Fruit fly (Drosophila melanogaster) whole organism, pupa: ENCODE results near the gene CG13309.

Experiments used
- CG10348 ChIP-seq: fragments of 200-800 bp; sonication (Bioruptor generic); IDR thresholded peaks from 2 replicates; pipeline ENCODE4 v1.3.6; 2022; ENCODE audit warnings: missing biosample characterization, missing genetic modification characterization
- CG12605 ChIP-seq: fragments of 200-800 bp; sonication (Bioruptor generic); IDR thresholded peaks from 2 replicates; pipeline ENCODE4 v1.3.6; 2022; ENCODE audit warnings: missing biosample characterization, missing genetic modification characterization
- CG13204 ChIP-seq: fragments of 200-800 bp; sonication (Bioruptor generic); optimal IDR thresholded peaks from 2 replicates; lab custom pipeline; 2018; ENCODE audit warnings: missing biosample characterization, mild to moderate bottlenecking, missing genetic modification characterization, moderate library complexity
- CG14655 ChIP-seq: fragments of 200-800 bp; sonication (Bioruptor generic); optimal IDR thresholded peaks from 3 replicates; lab custom pipeline; 2017; ENCODE audit warnings: mild to moderate bottlenecking, missing biosample characterization, missing genetic modification reagents, missing genetic modification characterization
- CG15710 ChIP-seq: fragments of 200-800 bp; sonication (Bioruptor generic); optimal IDR thresholded peaks from 2 replicates; lab custom pipeline; 2018; ENCODE audit warnings: missing biosample characterization, mild to moderate bottlenecking, missing genetic modification characterization, moderate library complexity
- CG17806 ChIP-seq: fragments of 200-800 bp; sonication (Bioruptor generic); optimal IDR thresholded peaks from 2 replicates; lab custom pipeline; 2018; ENCODE audit warnings: missing biosample characterization, mild to moderate bottlenecking, missing genetic modification characterization, moderate library complexity
- CG32121 ChIP-seq: fragments of 200-800 bp; sonication (Bioruptor generic); IDR thresholded peaks from 2 replicates; pipeline ENCODE4 v1.3.6; 2022; ENCODE audit warnings: missing biosample characterization, missing genetic modification characterization
- CG4496 ChIP-seq: fragments of 200-800 bp; sonication (Bioruptor generic); IDR thresholded peaks from 3 replicates; pipeline ENCODE4 v1.3.6; 2022; ENCODE audit warnings: missing biosample characterization, missing genetic modification characterization
- CG8159 ChIP-seq: fragments of 200-800 bp; sonication (Bioruptor generic); optimal IDR thresholded peaks from 3 replicates; lab custom pipeline; 2018; ENCODE audit warnings: missing biosample characterization, mild to moderate bottlenecking, missing genetic modification characterization, moderate library complexity
- CG8301 ChIP-seq: fragments of 200-800 bp; sonication (Bioruptor generic); optimal IDR thresholded peaks from 2 replicates; lab custom pipeline; 2018; ENCODE audit warnings: missing biosample characterization, mild to moderate bottlenecking, missing genetic modification characterization
- CG9948 ChIP-seq: fragments of 200-800 bp; sonication (Bioruptor generic); optimal IDR thresholded peaks from 2 replicates; lab custom pipeline; 2018; ENCODE audit warnings: missing biosample characterization, mild to moderate bottlenecking, missing genetic modification characterization, moderate library complexity
- D1 ChIP-seq: fragments of 200-800 bp; sonication (Bioruptor generic); optimal IDR thresholded peaks from 2 replicates; lab custom pipeline; 2018; ENCODE audit warnings: missing biosample characterization, mild to moderate bottlenecking, missing genetic modification characterization, moderate library complexity
- EcR ChIP-seq: fragments of 200-800 bp; sonication (Bioruptor generic); optimal IDR thresholded peaks from 3 replicates; lab custom pipeline; 2019; ENCODE audit warnings: missing biosample characterization, missing genetic modification characterization, mild to moderate bottlenecking, moderate library complexity, missing genetic modification reagents
- Ets98B ChIP-seq: fragments of 200-800 bp; sonication (Bioruptor generic); IDR thresholded peaks from 2 replicates; pipeline ENCODE4 v1.3.6; 2022; ENCODE audit warnings: missing biosample characterization, missing genetic modification characterization
- Pif1A ChIP-seq: fragments of 200-800 bp; sonication (Bioruptor generic); optimal IDR thresholded peaks from 3 replicates; lab custom pipeline; 2016; ENCODE audit warnings: missing biosample characterization, missing genetic modification characterization
- Pif1B ChIP-seq: fragments of 200-800 bp; sonication (Bioruptor generic); optimal IDR thresholded peaks from 3 replicates; lab custom pipeline; 2016; ENCODE audit warnings: missing biosample characterization, missing genetic modification characterization
- Snoo ChIP-seq: fragments of 200-800 bp; sonication (Bioruptor generic); optimal IDR thresholded peaks from 3 replicates; lab custom pipeline; 2017; ENCODE audit warnings: missing biosample characterization, mild to moderate bottlenecking, missing genetic modification characterization, inconsistent platforms
- fd96Ca ChIP-seq: fragments of 200-800 bp; sonication (Bioruptor generic); IDR thresholded peaks from 3 replicates; pipeline ENCODE4 v1.3.6; 2022; ENCODE audit warnings: missing biosample characterization, missing genetic modification characterization
- gl ChIP-seq: fragments of 200-800 bp; sonication (Bioruptor generic); optimal IDR thresholded peaks from 2 replicates; lab custom pipeline; 2018; ENCODE audit warnings: missing biosample characterization, mild to moderate bottlenecking, missing genetic modification characterization
- rn ChIP-seq: fragments of 200-800 bp; sonication (Bioruptor generic); IDR thresholded peaks from 2 replicates; pipeline ENCODE4 v1.3.6; 2022; ENCODE audit warnings: missing biosample characterization, missing genetic modification characterization

CG13309 gene

dm6 chr3L:8827868-8828159 lies 17.6 kb downstream of the CG13309 start:
- no peak for TF ChIP-seq D1

- no peak for TF ChIP-seq CG17806 (tag; lab: Kevin White, UChicago)
- TF ChIP-seq fd96Ca (GFP tag; lab: Robert Waterston, UW) = no peak
- no peak for TF ChIP-seq CG15710 (tag; lab: Kevin White, UChicago)
- TF ChIP-seq Pif1A = no peak
- no peak for TF ChIP-seq CG14655
- TF ChIP-seq EcR = no peak
- TF ChIP-seq gl (tag; lab: Kevin White, UChicago) = no peak
- no peak for TF ChIP-seq CG13204
- TF ChIP-seq CG8301 (tag; lab: Kevin White, UChicago) = no peak
- TF ChIP-seq Pif1B = no peak
- TF ChIP-seq CG32121 (GFP tag; lab: Robert Waterston, UW) = no peak
- no peak for TF ChIP-seq CG10348 (GFP tag; lab: Robert Waterston, UW)
- TF ChIP-seq Ets98B (GFP tag; lab: Robert Waterston, UW) = no peak
- TF ChIP-seq CG12605 (GFP tag; lab: Robert Waterston, UW) = no peak
- no peak for TF ChIP-seq Snoo (tag; lab: Kevin White, UChicago)
- no peak for TF ChIP-seq CG8159
- no peak for TF ChIP-seq CG4496 (GFP tag; lab: Robert Waterston, UW)
- TF ChIP-seq D1 = no peak
These were observed 19.4 kb downstream of the CG13309 start for dm6 chr3L:8829572-8829971.

dm6 chr3L:8830017-8830702 lies 20.0 kb downstream of the CG13309 start:
- no peak for TF ChIP-seq Ets98B (GFP tag; lab: Robert Waterston, UW)
- TF ChIP-seq CG8301 (tag; lab: Kevin White, UChicago) = no peak
- no peak for TF ChIP-seq Pif1B
- TF ChIP-seq CG8159 = no peak
- TF ChIP-seq EcR = no peak
- no peak for TF ChIP-seq D1
- TF ChIP-seq fd96Ca (GFP tag; lab: Robert Waterston, UW) = no peak
- no peak for TF ChIP-seq CG14655
- no peak for TF ChIP-seq gl (tag; lab: Kevin White, UChicago)
- no peak for TF ChIP-seq CG15710 (tag; lab: Kevin White, UChicago)
- no peak for TF ChIP-seq CG9948 (tag; lab: Kevin White, UChicago)
- no peak for TF ChIP-seq rn (GFP tag; lab: Robert Waterston, UW)
- TF ChIP-seq CG12605 (GFP tag; lab: Robert Waterston, UW) = no peak
- TF ChIP-seq, all 21 proteins: peak for 0

DNA sequence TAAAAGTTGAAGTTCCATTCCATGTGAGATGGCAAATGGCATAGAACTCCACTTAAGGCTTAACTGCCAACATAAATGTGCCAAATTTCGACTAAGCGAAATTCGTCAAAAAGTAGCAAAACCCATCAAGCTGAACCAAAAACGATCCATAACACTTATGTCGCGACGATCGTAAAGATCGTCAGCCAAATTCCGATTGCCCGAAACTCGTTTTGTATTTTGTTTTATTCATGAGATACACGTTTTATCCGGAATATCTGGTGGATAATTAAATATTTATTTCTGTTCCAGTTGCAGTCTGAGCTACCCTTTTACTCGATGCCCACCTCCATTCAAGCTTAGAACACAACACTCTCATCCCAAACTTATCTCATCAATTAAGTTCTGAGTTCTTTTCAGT lies 20.8 kb downstream of the CG13309 start:
- TF ChIP-seq EcR (no peak), Ets98B (GFP tag; lab: Robert Waterston, UW) (no peak), CG4496 (GFP tag; lab: Robert Waterston, UW) (no peak), D1 (no peak), rn (GFP tag; lab: Robert Waterston, UW) (no peak), CG17806 (tag; lab: Kevin White, UChicago) (no peak), gl (tag; lab: Kevin White, UChicago) (no peak), Snoo (tag; lab: Kevin White, UChicago) (no peak), CG32121 (GFP tag; lab: Robert Waterston, UW) (no peak), CG13204 (no peak)

DNA sequence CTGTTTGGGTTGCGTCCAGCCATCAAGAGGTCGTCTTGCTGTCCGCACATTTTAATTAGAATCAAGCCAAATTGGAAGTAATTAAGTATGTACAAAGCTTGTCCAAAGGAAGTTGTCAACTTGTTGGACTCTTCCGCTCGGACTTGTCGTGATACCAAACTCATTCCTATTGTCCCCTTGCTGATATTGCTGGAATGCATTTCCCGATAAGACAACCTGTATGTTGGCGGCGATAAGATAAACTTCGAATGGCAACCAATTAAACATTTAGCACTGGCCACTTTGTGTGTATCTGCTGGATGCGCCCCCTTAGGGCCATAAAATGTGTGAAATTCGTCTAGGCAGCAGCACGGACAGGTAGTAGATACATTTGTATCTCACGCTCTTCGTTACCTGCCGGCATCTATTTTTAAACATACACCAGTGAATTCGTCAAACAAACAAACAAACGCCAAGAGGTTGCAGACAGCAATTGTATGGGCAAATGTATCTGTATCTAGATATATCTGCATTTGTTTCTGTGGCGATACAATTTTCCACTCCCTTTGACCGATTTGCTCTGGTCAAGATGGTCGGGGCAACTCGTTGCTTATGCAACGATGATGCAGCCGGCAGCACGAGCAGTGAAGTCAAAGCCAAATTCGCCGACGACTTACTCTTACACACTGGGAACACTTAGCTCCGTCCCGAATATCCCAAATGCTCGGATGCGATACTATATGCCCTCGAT lies 22.7 kb downstream of the CG13309 start:
- no peak for TF ChIP-seq CG32121 (GFP tag; lab: Robert Waterston, UW)
- no peak for TF ChIP-seq CG4496 (GFP tag; lab: Robert Waterston, UW)
- TF ChIP-seq CG8301 (tag; lab: Kevin White, UChicago) = no peak
- TF ChIP-seq CG9948 (tag; lab: Kevin White, UChicago) = no peak
- no peak for TF ChIP-seq CG14655
- no peak for TF ChIP-seq CG17806 (tag; lab: Kevin White, UChicago)
- TF ChIP-seq CG13204 = no peak
- TF ChIP-seq Pif1B = no peak

DNA sequence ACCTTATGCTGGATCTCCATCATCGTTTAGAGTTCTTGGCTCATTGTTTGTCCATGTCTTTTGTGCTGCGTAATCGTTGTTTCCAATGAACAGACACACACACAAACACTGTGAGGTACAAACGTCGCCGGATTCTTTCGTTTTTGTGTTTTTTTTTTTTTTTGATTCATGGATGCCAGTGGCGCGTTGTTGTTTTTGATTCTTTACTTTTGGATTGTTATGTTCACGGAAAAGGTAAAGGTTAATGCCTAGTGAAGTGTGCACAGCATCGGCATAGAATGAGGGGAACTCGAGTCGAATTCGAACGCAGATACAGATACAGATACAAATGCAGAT lies 23.2 kb downstream of the CG13309 start:
- TF ChIP-seq CG9948 (tag; lab: Kevin White, UChicago) (no peak), CG32121 (GFP tag; lab: Robert Waterston, UW) (no peak), Ets98B (GFP tag; lab: Robert Waterston, UW) (no peak), Snoo (tag; lab: Kevin White, UChicago) (no peak), Pif1A (no peak)
- TF ChIP-seq, all 21 proteins: peak for 0

- no peak for TF ChIP-seq CG13204
- no peak for TF ChIP-seq CG12605 (GFP tag; lab: Robert Waterston, UW)
- no peak for TF ChIP-seq Pif1B
- 0 out of 3 replicates have a peak, but pooled peaks have one; percentile 19 for TF ChIP-seq CG4496 (GFP tag; lab: Robert Waterston, UW)
- TF ChIP-seq CG15710 (tag; lab: Kevin White, UChicago) = no peak
- no peak for TF ChIP-seq CG14655
- TF ChIP-seq Pif1A = peak; percentile 40
- TF ChIP-seq CG17806 (tag; lab: Kevin White, UChicago) = peak; percentile 4
- TF ChIP-seq fd96Ca (GFP tag; lab: Robert Waterston, UW) = no peak
These were observed 24.3 kb downstream of the CG13309 start for dm6 chr3L:8834486-8834885.
